Worm (Caenorhabditis elegans) whole organism, young adult: ENCODE measurements around the gene gmap-2.

Source experiments
- B0261.1 ChIP-seq: sonication (generic microtip); optimal IDR thresholded peaks from 2 replicates; lab custom pipeline; 2016; ENCODE audit warnings: mild to moderate bottlenecking, missing genetic modification characterization, moderate library complexity, missing compliant biosample characterization
- F22D6.2 ChIP-seq: sonication (generic microtip); optimal IDR thresholded peaks from 2 replicates; lab custom pipeline; 2016; ENCODE audit warnings: mild to moderate bottlenecking, missing genetic modification characterization, missing compliant biosample characterization
- F33H1.4 ChIP-seq: fragments of 200-800 bp; sonication (Bioruptor generic); IDR thresholded peaks from 2 replicates; pipeline ENCODE4 v1.3.6; 2022; ENCODE audit warnings: missing genetic modification reagents, missing genetic modification characterization, missing compliant biosample characterization
- F37B4.10 ChIP-seq: fragments of 200-800 bp; sonication (Bioruptor generic); IDR thresholded peaks from 2 replicates; pipeline ENCODE4 v1.3.6; 2022; ENCODE audit warnings: missing genetic modification characterization, missing compliant biosample characterization
- F49E8.2 ChIP-seq: sonication (generic microtip); optimal IDR thresholded peaks from 3 replicates; lab custom pipeline; 2017; ENCODE audit warnings: missing genetic modification characterization, mild to moderate bottlenecking, missing compliant biosample characterization, antibody characterized with exemption, moderate library complexity; ENCODE audit not compliant: insufficient read depth
- F52B5.7 ChIP-seq: sonication (generic microtip); optimal IDR thresholded peaks from 2 replicates; lab custom pipeline; 2016; ENCODE audit warnings: mild to moderate bottlenecking, missing genetic modification characterization, missing compliant biosample characterization
- F55B11.4 ChIP-seq: sonication (generic microtip); optimal IDR thresholded peaks from 2 replicates; lab custom pipeline; 2016; ENCODE audit warnings: missing compliant biosample characterization, missing genetic modification characterization, borderline replicate concordance; ENCODE audit not compliant: insufficient read depth
- F57A8.1 ChIP-seq: fragments of 200-800 bp; sonication (Bioruptor generic); optimal IDR thresholded peaks from 2 replicates; lab custom pipeline; 2018; ENCODE audit warnings: mild to moderate bottlenecking, missing genetic modification characterization, moderate library complexity, missing compliant biosample characterization
- K11D2.4 ChIP-seq: fragments of 200-800 bp; sonication (Bioruptor generic); IDR thresholded peaks from 2 replicates; pipeline ENCODE4 v1.3.6; 2022; ENCODE audit warnings: missing genetic modification reagents, missing genetic modification characterization, missing compliant biosample characterization
- Y56A3A.18 ChIP-seq: fragments of 200-800 bp; sonication (Bioruptor generic); IDR thresholded peaks from 2 replicates; pipeline ENCODE4 v1.3.6; 2022; ENCODE audit warnings: missing genetic modification reagents, missing genetic modification characterization, missing compliant biosample characterization
- ama-1 ChIP-seq, 3 experiments: fragments of 150-350 bp in 1 of 3; sonication (generic microtip) in 2 of 3; optimal IDR thresholded peaks; 2 replicates each; lab custom pipeline; 2014 to 2018; ENCODE audit warnings: missing biosample characterization in 2 of 3, missing genetic modification characterization in 2 of 3, missing genetic modification reagents in 2 of 3
- aptf-2 ChIP-seq: fragments of 200-800 bp; sonication (Bioruptor generic); conservative IDR thresholded peaks from 2 replicates; pipeline ENCODE4 v1.3.6; 2022; ENCODE audit warnings: missing genetic modification reagents, missing genetic modification characterization, missing compliant biosample characterization
- athp-1 ChIP-seq: sonication (generic microtip); optimal IDR thresholded peaks from 2 replicates; lab custom pipeline; 2017; ENCODE audit warnings: mild to moderate bottlenecking, missing genetic modification characterization, missing compliant biosample characterization
- bed-1 ChIP-seq: fragments of 200-800 bp; sonication (Bioruptor generic); IDR thresholded peaks from 2 replicates; pipeline ENCODE4 v1.3.6; 2022; ENCODE audit warnings: missing genetic modification reagents, missing genetic modification characterization, missing compliant biosample characterization
- ccch-3 ChIP-seq: fragments of 200-800 bp; sonication (Bioruptor generic); optimal IDR thresholded peaks from 2 replicates; lab custom pipeline; 2018; ENCODE audit warnings: mild to moderate bottlenecking, missing genetic modification characterization, missing compliant biosample characterization
- chd-7 ChIP-seq: sonication (generic microtip); optimal IDR thresholded peaks from 2 replicates; lab custom pipeline; 2016; ENCODE audit warnings: mild to moderate bottlenecking, missing genetic modification characterization, moderate library complexity, missing compliant biosample characterization
- die-1 ChIP-seq: sonication (generic microtip); optimal IDR thresholded peaks from 2 replicates; lab custom pipeline; 2016; ENCODE audit warnings: missing genotype, mild to moderate bottlenecking, missing genetic modification characterization, missing compliant biosample characterization
- egl-18 ChIP-seq: fragments of 200-800 bp; sonication (Bioruptor generic); IDR thresholded peaks from 2 replicates; pipeline ENCODE4 v1.3.6; 2022; ENCODE audit warnings: missing genetic modification reagents, missing genetic modification characterization, missing compliant biosample characterization
- fkh-3 ChIP-seq: sonication (generic microtip); optimal IDR thresholded peaks from 2 replicates; lab custom pipeline; 2016; ENCODE audit warnings: mild to moderate bottlenecking, missing genetic modification characterization, missing compliant biosample characterization
- him-1 ChIP-seq: sonication (generic microtip); optimal IDR thresholded peaks from 2 replicates; lab custom pipeline; 2016; ENCODE audit warnings: missing genotype, missing genetic modification reagents, missing genetic modification characterization, missing compliant biosample characterization
- hlh-26 ChIP-seq: fragments of 200-800 bp; sonication (Bioruptor generic); conservative IDR thresholded peaks from 2 replicates; pipeline ENCODE4 v1.3.6; 2022; ENCODE audit warnings: missing genetic modification reagents, missing genetic modification characterization, missing compliant biosample characterization
- lag-1 ChIP-seq: fragments of 200-800 bp; sonication (Bioruptor generic); IDR thresholded peaks from 2 replicates; pipeline ENCODE4 v1.3.6; 2022; ENCODE audit warnings: missing genetic modification reagents, missing genetic modification characterization, missing compliant biosample characterization
- let-526 ChIP-seq: fragments of 200-800 bp; sonication (Bioruptor generic); IDR thresholded peaks from 2 replicates; pipeline ENCODE4 v1.3.6; 2022; ENCODE audit warnings: missing genetic modification reagents, missing genetic modification characterization, missing compliant biosample characterization
- let-607 ChIP-seq, 2 experiments: fragments of 200-800 bp in 1 of 2; sonication (Bioruptor generic) in 1 of 2; sonication (generic microtip) in 1 of 2; optimal IDR thresholded peaks; 2 replicates each; lab custom pipeline; 2016 to 2018; ENCODE audit warnings: mild to moderate bottlenecking in 2 of 2, missing compliant biosample characterization in 2 of 2, missing genetic modification characterization in 2 of 2, moderate library complexity in 2 of 2, missing genotype in 1 of 2
- lsl-1 ChIP-seq: fragments of 200-800 bp; sonication (Bioruptor generic); optimal IDR thresholded peaks from 2 replicates; lab custom pipeline; 2018; ENCODE audit warnings: mild to moderate bottlenecking, missing genetic modification characterization, moderate library complexity, missing compliant biosample characterization
- madf-3 ChIP-seq: fragments of 200-800 bp; sonication (Bioruptor generic); IDR thresholded peaks from 2 replicates; pipeline ENCODE4 v1.3.6; 2022; ENCODE audit warnings: missing genetic modification reagents, missing genetic modification characterization, missing compliant biosample characterization
- madf-8 ChIP-seq: fragments of 200-800 bp; sonication (Bioruptor generic); conservative IDR thresholded peaks from 2 replicates; pipeline ENCODE4 v1.3.6; 2022; ENCODE audit warnings: missing genetic modification reagents, missing genetic modification characterization, missing compliant biosample characterization
- nfya-2 ChIP-seq: fragments of 200-800 bp; sonication (Bioruptor generic); IDR thresholded peaks from 2 replicates; pipeline ENCODE4 v1.3.6; 2022; ENCODE audit warnings: missing genetic modification reagents, missing genetic modification characterization, missing compliant biosample characterization
- nfyb-1 ChIP-seq: fragments of 200-800 bp; sonication (Bioruptor generic); IDR thresholded peaks from 2 replicates; pipeline ENCODE4 v1.3.6; 2022; ENCODE audit warnings: missing genetic modification reagents, missing genetic modification characterization, missing compliant biosample characterization
- nhr-120 ChIP-seq: fragments of 200-800 bp; sonication (Bioruptor generic); IDR thresholded peaks from 2 replicates; pipeline ENCODE4 v1.3.6; 2022; ENCODE audit warnings: missing genetic modification characterization, missing compliant biosample characterization
- nhr-90 ChIP-seq: sonication (generic microtip); optimal IDR thresholded peaks from 2 replicates; lab custom pipeline; 2016; ENCODE audit warnings: missing genotype, mild to moderate bottlenecking, missing genetic modification characterization, missing compliant biosample characterization
- pha-4 ChIP-seq: fragments of 150-350 bp; sonication (generic microtip); optimal IDR thresholded peaks from 2 replicates; lab custom pipeline; 2014; ENCODE audit warnings: missing biosample characterization, missing genetic modification reagents, missing genetic modification characterization
- rec-8 ChIP-seq, 2 experiments: sonication (generic microtip); optimal IDR thresholded peaks; 2 replicates each; lab custom pipeline; 2016; ENCODE audit warnings: mild to moderate bottlenecking in 2 of 2, missing genetic modification characterization in 2 of 2, missing genetic modification reagents in 2 of 2, missing genotype in 2 of 2, missing biosample characterization in 1 of 2, missing compliant biosample characterization in 1 of 2, moderate library complexity in 1 of 2
- rpc-1 ChIP-seq, 2 experiments: fragments of 150-350 bp in 1 of 2; sonication (generic microtip) in 1 of 2; optimal IDR thresholded peaks; 2 replicates each; lab custom pipeline; 2014 to 2018; ENCODE audit warnings: missing biosample characterization in 1 of 2, missing genetic modification characterization in 1 of 2, missing genetic modification reagents in 1 of 2, missing genotype in 1 of 2
- sea-2 ChIP-seq: fragments of 200-800 bp; sonication (Bioruptor generic); IDR thresholded peaks from 2 replicates; pipeline ENCODE4 v1.3.6; 2022; ENCODE audit warnings: missing genetic modification characterization, missing compliant biosample characterization
- snpc-1.1 ChIP-seq: sonication (generic microtip); optimal IDR thresholded peaks from 2 replicates; lab custom pipeline; 2017; ENCODE audit warnings: missing genetic modification characterization, mild to moderate bottlenecking, missing compliant biosample characterization, antibody characterized with exemption, moderate library complexity, missing genotype, missing genetic modification reagents; ENCODE audit not compliant: insufficient read depth
- sptf-2 ChIP-seq: fragments of 200-800 bp; sonication (Bioruptor generic); optimal IDR thresholded peaks from 2 replicates; lab custom pipeline; 2018; ENCODE audit warnings: mild to moderate bottlenecking, missing genetic modification characterization, missing compliant biosample characterization
- tbp1 ChIP-seq: fragments of 200-800 bp; sonication (Bioruptor generic); optimal IDR thresholded peaks from 2 replicates; lab custom pipeline; 2018; ENCODE audit warnings: mild to moderate bottlenecking, missing genetic modification characterization, missing compliant biosample characterization
- tlf-1 ChIP-seq: fragments of 200-800 bp; sonication (Bioruptor generic); optimal IDR thresholded peaks from 2 replicates; lab custom pipeline; 2018; ENCODE audit warnings: mild to moderate bottlenecking, missing genetic modification characterization, missing compliant biosample characterization
- unc-130 ChIP-seq: sonication (generic microtip); optimal IDR thresholded peaks from 2 replicates; lab custom pipeline; 2016; ENCODE audit warnings: missing genetic modification reagents, missing genetic modification characterization, missing compliant biosample characterization
- ztf-25 ChIP-seq: fragments of 200-800 bp; sonication (Bioruptor generic); IDR thresholded peaks from 2 replicates; pipeline ENCODE4 v1.3.6; 2022; ENCODE audit warnings: missing genetic modification reagents, missing genetic modification characterization, missing compliant biosample characterization
- ztf-28 ChIP-seq: fragments of 200-800 bp; sonication (Bioruptor generic); IDR thresholded peaks from 2 replicates; pipeline ENCODE4 v1.3.6; 2022; ENCODE audit warnings: missing genetic modification reagents, missing genetic modification characterization, missing compliant biosample characterization

Gene gmap-2

ce11 chrX:12929961-12930360, 13.1 kb downstream of the gmap-2 start, which contains the start of gene C34E7.3:
C34E7.3 (plus strand) TSS chrX:12930261.
- TF ChIP-seq let-526, result no peak
- TF ChIP-seq rec-8 (tag; optimal IDR thresholded peaks at IDR 0.05; lab: Kevin White, UChicago), result no peak
- TF ChIP-seq F57A8.1 (GFP tag; lab: Kevin White, UChicago), result no peak

- TF ChIP-seq aptf-2 (no peak), pha-4 (tag; lab: Kevin White, UChicago) (no peak), F57A8.1 (GFP tag; lab: Kevin White, UChicago) (no peak), nhr-90 (tag; lab: Kevin White, UChicago) (no peak)
Measured at ce11 chrX:12928753-12929152, 14.3 kb downstream of the gmap-2 start.

ce11 chrX:12926998-12927397, 16.1 kb downstream of the gmap-2 start:
- TF ChIP-seq ztf-25 (no peak), F33H1.4 (GFP tag; lab: Robert Waterston, UW) (no peak), F49E8.2 (no peak), nhr-120 (no peak), unc-130 (GFP tag; lab: Kevin White, UChicago) (no peak), K11D2.4 (GFP tag; lab: Robert Waterston, UW) (no peak), athp-1 (tag; lab: Kevin White, UChicago) (no peak), hlh-26 (GFP tag; lab: Robert Waterston, UW) (no peak), F37B4.10 (GFP tag; lab: Robert Waterston, UW) (no peak), nfyb-1 (no peak), let-607 (tag; optimal IDR thresholded peaks at IDR 0.05; lab: Kevin White, UChicago) (no peak), lsl-1 (GFP tag; lab: Kevin White, UChicago) (no peak), nfya-2 (no peak), lag-1 (no peak), bed-1 (GFP tag; lab: Robert Waterston, UW) (no peak), sea-2 (GFP tag; lab: Robert Waterston, UW) (no peak), him-1 (tag; lab: Kevin White, UChicago) (no peak)

- TF ChIP-seq tlf-1 (GFP tag; lab: Kevin White, UChicago) (no peak), madf-3 (no peak), die-1 (tag; lab: Kevin White, UChicago) (no peak), rec-8 (tag; optimal IDR thresholded peaks at IDR 0.05; lab: Kevin White, UChicago) (no peak), F52B5.7 (tag; lab: Kevin White, UChicago) (no peak), ztf-28 (GFP tag; lab: Robert Waterston, UW) (no peak), chd-7 (tag; lab: Kevin White, UChicago) (no peak), F49E8.2 (no peak), egl-18 (no peak)
Measured at ce11 chrX:12918454-12918853, 24.6 kb downstream of the gmap-2 start.

ce11 chrX:12916418-12916817, 26.6 kb downstream of the gmap-2 start:
- TF ChIP-seq B0261.1 (tag; lab: Kevin White, UChicago) (no peak), madf-8 (GFP tag; lab: Robert Waterston, UW) (no peak), fkh-3 (tag; lab: Kevin White, UChicago) (no peak), ccch-3 (GFP tag; lab: Kevin White, UChicago) (no peak), rec-8 (tag; optimal IDR thresholded peaks at IDR 0.05; lab: Kevin White, UChicago) (no peak), ama-1 (optimal IDR thresholded peaks at IDR 0.05; lab: Kevin White, UChicago) (no peak), ama-1 (GFP tag; optimal IDR thresholded peaks at IDR 0.05; lab: Kevin White, UChicago) (no peak), sptf-2 (GFP tag; lab: Kevin White, UChicago) (no peak), F49E8.2 (no peak), rpc-1 (optimal IDR thresholded peaks at IDR 0.05; lab: Kevin White, UChicago) (no peak), rpc-1 (tag; optimal IDR thresholded peaks at IDR 0.05; lab: Kevin White, UChicago) (no peak), die-1 (tag; lab: Kevin White, UChicago) (no peak), F22D6.2 (no peak), F55B11.4 (tag; lab: Kevin White, UChicago) (no peak), snpc-1.1 (no peak), athp-1 (tag; lab: Kevin White, UChicago) (no peak), Y56A3A.18 (no peak), nfyb-1 (no peak), tbp1 (GFP tag; lab: Kevin White, UChicago) (no peak)
